Fruit fly (Drosophila melanogaster) whole organism, adult: ENCODE measurements around the gene CG33764.

Experiments used
- CG11617 ChIP-seq: fragments of 200-800 bp; sonication (Bioruptor generic); optimal IDR thresholded peaks from 2 replicates; lab custom pipeline; 2017; ENCODE audit warnings: mild to moderate bottlenecking, missing biosample characterization, missing genetic modification reagents, missing genetic modification characterization
- CG12768 ChIP-seq: fragments of 200-800 bp; sonication (Bioruptor generic); optimal IDR thresholded peaks from 2 replicates; lab custom pipeline; 2017; ENCODE audit warnings: missing biosample characterization, missing genetic modification characterization, mild to moderate bottlenecking, moderate library complexity, missing genetic modification reagents
- CG14711 ChIP-seq: fragments of 200-800 bp; sonication (Bioruptor generic); optimal IDR thresholded peaks from 2 replicates; lab custom pipeline; 2018; ENCODE audit warnings: missing biosample characterization, mild to moderate bottlenecking, missing genetic modification characterization, moderate library complexity
- CG1620 ChIP-seq: fragments of 200-800 bp; sonication (Bioruptor generic); optimal IDR thresholded peaks from 2 replicates; lab custom pipeline; 2016; ENCODE audit warnings: missing biosample characterization, missing genetic modification characterization
- CG33017 ChIP-seq: fragments of 200-800 bp; sonication (Bioruptor generic); optimal IDR thresholded peaks from 2 replicates; lab custom pipeline; 2018; ENCODE audit warnings: missing biosample characterization, mild to moderate bottlenecking, missing genetic modification characterization, moderate library complexity
- CG5204 ChIP-seq: fragments of 200-800 bp; sonication (Bioruptor generic); optimal IDR thresholded peaks from 2 replicates; lab custom pipeline; 2016; ENCODE audit warnings: missing biosample characterization, missing genetic modification characterization
- CG7045 ChIP-seq: fragments of 200-800 bp; sonication (Bioruptor generic); optimal IDR thresholded peaks from 2 replicates; lab custom pipeline; 2017; ENCODE audit warnings: missing biosample characterization, mild to moderate bottlenecking, missing genetic modification characterization
- CG7101 ChIP-seq: fragments of 200-800 bp; sonication (Bioruptor generic); optimal IDR thresholded peaks from 2 replicates; lab custom pipeline; 2018; ENCODE audit warnings: missing biosample characterization, mild to moderate bottlenecking, missing genetic modification characterization, moderate library complexity
- Clk ChIP-seq: fragments of 200-800 bp; sonication (Bioruptor generic); optimal IDR thresholded peaks from 2 replicates; lab custom pipeline; 2017; ENCODE audit warnings: missing biosample characterization, missing genetic modification characterization
- Crg-1 ChIP-seq: fragments of 200-800 bp; sonication (Bioruptor generic); optimal IDR thresholded peaks from 2 replicates; lab custom pipeline; 2016; ENCODE audit warnings: missing biosample characterization, missing genetic modification characterization
- Hr96 ChIP-seq: fragments of 200-800 bp; sonication (Bioruptor generic); optimal IDR thresholded peaks from 2 replicates; lab custom pipeline; 2016; ENCODE audit warnings: missing biosample characterization, missing genetic modification characterization
- Mnt ChIP-seq: fragments of 200-800 bp; sonication (Bioruptor generic); optimal IDR thresholded peaks from 2 replicates; lab custom pipeline; 2016; ENCODE audit warnings: missing biosample characterization, mild to moderate bottlenecking, missing genetic modification characterization
- bab1 ChIP-seq: fragments of 200-800 bp; sonication (Bioruptor generic); optimal IDR thresholded peaks from 3 replicates; lab custom pipeline; 2019; ENCODE audit warnings: missing biosample characterization, mild to moderate bottlenecking, missing genetic modification characterization, moderate library complexity
- cic ChIP-seq: fragments of 200-800 bp; sonication (Bioruptor generic); optimal IDR thresholded peaks from 2 replicates; lab custom pipeline; 2017; ENCODE audit warnings: missing biosample characterization, mild to moderate bottlenecking, missing genetic modification characterization, moderate library complexity
- cnc ChIP-seq, 2 experiments: fragments of >200 bp; optimal IDR thresholded peaks; 2 replicates each; lab custom pipeline; 2017
- kay ChIP-seq: fragments of 200-800 bp; sonication (Bioruptor generic); peaks from one replicate; lab custom pipeline; 2016; ENCODE audit warnings: missing biosample characterization, missing genetic modification characterization, borderline replicate concordance
- ovo ChIP-seq: fragments of 200-800 bp; sonication (Bioruptor generic); optimal IDR thresholded peaks from 2 replicates; lab custom pipeline; 2016; ENCODE audit warnings: missing biosample characterization, missing genetic modification characterization
- pad ChIP-seq: fragments of 200-800 bp; sonication (Bioruptor generic); optimal IDR thresholded peaks from 3 replicates; lab custom pipeline; 2017; ENCODE audit warnings: missing biosample characterization, missing genetic modification characterization, mild to moderate bottlenecking, moderate library complexity, missing genetic modification reagents
- tj ChIP-seq: fragments of 200-800 bp; sonication (Bioruptor generic); optimal IDR thresholded peaks from 3 replicates; lab custom pipeline; 2017; ENCODE audit warnings: missing biosample characterization, mild to moderate bottlenecking, missing genetic modification characterization, moderate library complexity
- toe ChIP-seq: fragments of 200-800 bp; sonication (Bioruptor generic); optimal IDR thresholded peaks from 2 replicates; lab custom pipeline; 2016; ENCODE audit warnings: missing biosample characterization, missing genetic modification characterization

Gene CG33764

DNA sequence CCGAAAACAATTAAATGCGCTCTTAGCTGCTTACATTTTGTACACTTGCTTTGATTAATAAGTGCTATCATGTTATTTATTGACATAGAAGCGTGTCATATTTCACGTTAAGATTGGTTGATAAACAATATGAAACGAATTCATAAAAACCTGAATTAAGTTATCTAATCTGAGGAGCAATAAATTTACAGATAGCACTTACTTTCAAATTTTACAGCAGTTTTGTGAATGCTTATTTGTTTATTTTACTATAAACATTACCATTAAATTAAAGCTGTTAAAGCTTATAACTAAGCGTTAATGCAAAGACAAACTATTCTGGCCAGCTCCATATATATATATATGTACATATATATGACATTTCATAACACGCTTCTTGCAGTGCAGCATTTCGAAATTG, 34.8 kb upstream of the CG33764 start:
- TF ChIP-seq pad (GFP tag; lab: Kevin White, UChicago): no peak
- no peak for TF ChIP-seq toe
- no peak for TF ChIP-seq Crg-1 (GFP tag; lab: Kevin White, UChicago)
- no peak for TF ChIP-seq bab1 (GFP tag; lab: Kevin White, UChicago)

DNA sequence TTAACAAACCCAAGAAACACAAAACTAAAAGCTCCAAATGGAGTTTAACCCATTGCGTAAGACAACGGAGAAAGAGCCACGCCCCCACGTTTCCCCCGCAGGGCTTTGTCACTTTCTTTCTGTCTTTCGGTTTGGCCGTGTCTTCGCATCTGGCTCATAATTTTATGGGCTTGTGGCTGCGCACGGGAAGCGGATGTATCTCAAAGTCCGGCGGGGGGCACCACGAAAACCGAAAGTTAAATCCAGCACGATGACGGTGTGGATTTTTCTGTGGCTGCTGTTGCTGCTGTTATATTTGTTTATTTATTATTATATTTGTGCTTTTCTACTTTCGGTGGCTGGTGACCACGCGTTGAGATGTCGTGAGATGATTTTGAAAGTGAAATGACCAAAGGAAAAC, 29.5 kb upstream of the CG33764 start:
- TF ChIP-seq pad (GFP tag; lab: Kevin White, UChicago) (no peak), bab1 (GFP tag; lab: Kevin White, UChicago) (no peak), Hr96 (GFP tag; lab: Kevin White, UChicago) (no peak), cnc (optimal IDR thresholded peaks at IDR 0.05; lab: Kevin White, UChicago) (no peak), toe (no peak), CG1620 (no peak), Crg-1 (GFP tag; lab: Kevin White, UChicago) (no peak), CG12768 (GFP tag; lab: Kevin White, UChicago) (no peak), CG7101 (no peak), ovo (GFP tag; lab: Kevin White, UChicago) (no peak), Clk (GFP tag; lab: Kevin White, UChicago) (no peak), CG7045 (GFP tag; lab: Kevin White, UChicago) (no peak)

- TF ChIP-seq cic (GFP tag; lab: Kevin White, UChicago) (peak; percentile 39), CG11617 (GFP tag; lab: Kevin White, UChicago) (peak; percentile 10), CG7101 (peak; percentile 26), CG5204 (no peak), CG33017 (tag; lab: Kevin White, UChicago) (peak; percentile 54), kay (GFP tag; lab: Kevin White, UChicago) (no peak), CG1620 (no peak), Hr96 (GFP tag; lab: Kevin White, UChicago) (no peak), Crg-1 (GFP tag; lab: Kevin White, UChicago) (no peak), ovo (GFP tag; lab: Kevin White, UChicago) (no peak)
Observed at dm6 chr3L:4293711-4294110, 26.4 kb upstream of the CG33764 start.

- TF ChIP-seq CG12768 (GFP tag; lab: Kevin White, UChicago): no peak
- no peak for TF ChIP-seq Hr96 (GFP tag; lab: Kevin White, UChicago)
- TF ChIP-seq toe: no peak
- no peak for TF ChIP-seq Crg-1 (GFP tag; lab: Kevin White, UChicago)
- TF ChIP-seq CG14711 (tag; lab: Kevin White, UChicago): no peak
- TF ChIP-seq cnc (optimal IDR thresholded peaks at IDR 0.05; lab: Kevin White, UChicago): no peak
- no peak for TF ChIP-seq CG7045 (GFP tag; lab: Kevin White, UChicago)
- TF ChIP-seq pad (GFP tag; lab: Kevin White, UChicago): no peak
- no peak for TF ChIP-seq ovo (GFP tag; lab: Kevin White, UChicago)
- no peak for TF ChIP-seq kay (GFP tag; lab: Kevin White, UChicago)
Observed at dm6 chr3L:4293304-4293703, 26.0 kb upstream of the CG33764 start.

DNA sequence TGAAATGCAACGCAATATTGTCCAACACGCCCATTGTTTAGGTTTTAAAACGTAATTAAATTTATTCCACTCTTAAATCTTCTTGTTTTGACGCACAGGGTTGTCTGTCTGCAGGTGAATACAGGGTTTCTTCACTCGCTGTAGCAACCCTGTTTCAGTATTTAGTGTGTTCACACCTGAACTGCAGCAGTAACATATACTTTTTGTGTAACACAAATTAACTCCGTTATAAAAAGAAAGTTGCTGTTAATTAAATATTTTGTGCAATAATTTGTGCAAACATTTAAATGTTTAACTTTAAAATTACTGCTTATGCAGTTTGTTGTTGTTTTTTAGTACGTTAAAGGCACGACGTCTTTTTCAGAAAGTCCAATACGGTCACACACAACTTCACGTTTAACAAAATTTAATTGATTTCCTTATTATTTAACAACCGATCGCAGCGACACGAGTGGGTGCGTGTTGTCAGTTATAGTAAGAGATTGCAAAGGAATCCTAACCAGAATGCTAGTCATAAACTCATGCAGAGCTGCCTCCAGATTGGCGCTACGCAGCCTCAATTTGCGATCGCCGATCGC, 24.9 kb upstream of the CG33764 start, which contains the start of the genes CG15012 and Fdx2:
TSS of gene CG15012 (minus strand) at position 127 of the 578 bp plus-strand sequence.
TSS of gene Fdx2 (plus strand) at position 363 of the 578 bp plus-strand sequence.
- TF ChIP-seq pad (GFP tag; lab: Kevin White, UChicago) (peak; percentile 4), CG7045 (GFP tag; lab: Kevin White, UChicago) (no peak), CG12768 (GFP tag; lab: Kevin White, UChicago) (no peak), ovo (GFP tag; lab: Kevin White, UChicago) (no peak), cic (GFP tag; lab: Kevin White, UChicago) (no peak), CG14711 (tag; lab: Kevin White, UChicago) (peak; percentile 100), Mnt (GFP tag; lab: Kevin White, UChicago) (peak; percentile 73), toe (no peak), tj (GFP tag; lab: Kevin White, UChicago) (peak; percentile 17), Hr96 (GFP tag; lab: Kevin White, UChicago) (no peak), CG7101 (peak; percentile 8), CG1620 (peak; percentile 24), CG5204 (no peak), Clk (GFP tag; lab: Kevin White, UChicago) (no peak), CG11617 (GFP tag; lab: Kevin White, UChicago) (no peak), cnc (optimal IDR thresholded peaks at IDR 0.05; lab: Kevin White, UChicago) (no peak), bab1 (GFP tag; lab: Kevin White, UChicago) (peak; percentile 12), CG33017 (tag; lab: Kevin White, UChicago) (no peak), Crg-1 (GFP tag; lab: Kevin White, UChicago) (no peak)

- TF ChIP-seq Hr96 (GFP tag; lab: Kevin White, UChicago) (no peak), cic (GFP tag; lab: Kevin White, UChicago) (peak; percentile 76), ovo (GFP tag; lab: Kevin White, UChicago) (no peak), toe (no peak), CG14711 (tag; lab: Kevin White, UChicago) (peak; percentile 54), CG33017 (tag; lab: Kevin White, UChicago) (peak; percentile 73), CG5204 (no peak), Crg-1 (GFP tag; lab: Kevin White, UChicago) (no peak), kay (GFP tag; lab: Kevin White, UChicago) (no peak), Mnt (GFP tag; lab: Kevin White, UChicago) (peak; percentile 6), cnc (optimal IDR thresholded peaks at IDR 0.05; lab: Kevin White, UChicago) (no peak), CG7045 (GFP tag; lab: Kevin White, UChicago) (no peak), pad (GFP tag; lab: Kevin White, UChicago) (no peak), CG11617 (GFP tag; lab: Kevin White, UChicago) (peak; percentile 55), CG1620 (no peak), bab1 (GFP tag; lab: Kevin White, UChicago) (no peak), Clk (GFP tag; lab: Kevin White, UChicago) (no peak), CG12768 (GFP tag; lab: Kevin White, UChicago) (peak; percentile 68), tj (GFP tag; lab: Kevin White, UChicago) (no peak), CG7101 (peak; percentile 41)
Observed at dm6 chr3L:4288591-4289056, 21.3 kb upstream of the CG33764 start, which contains the start of gene Hexo1. Gene Hexo1 (plus strand): TSS chr3L:4288641.
